Worm (Caenorhabditis elegans) whole organism, late embryonic: ENCODE measurements around the gene K09C6.3.

Experiments
- C38D4.7 ChIP-seq: fragments of 200-800 bp; sonication (Bioruptor generic); optimal IDR thresholded peaks from 2 replicates; lab custom pipeline; 2018; ENCODE audit warnings: mild to moderate bottlenecking, missing genetic modification characterization, moderate library complexity, missing compliant biosample characterization
- F13H6.1 ChIP-seq: sonication (generic microtip); optimal IDR thresholded peaks from 2 replicates; lab custom pipeline; 2016; ENCODE audit warnings: missing genetic modification characterization, missing compliant biosample characterization
- T23F11.4 ChIP-seq: fragments of 200-800 bp; sonication (Bioruptor generic); optimal IDR thresholded peaks from 2 replicates; lab custom pipeline; 2018; ENCODE audit warnings: mild to moderate bottlenecking, missing genetic modification characterization, missing compliant biosample characterization
- ama-1 ChIP-seq: fragments of 150-350 bp; optimal IDR thresholded peaks from 2 replicates; lab custom pipeline; 2014
- ceh-18 ChIP-seq: sonication (generic microtip); optimal IDR thresholded peaks from 2 replicates; lab custom pipeline; 2016; ENCODE audit warnings: missing genetic modification characterization, missing compliant biosample characterization
- ceh-19 ChIP-seq: fragments of 200-800 bp; sonication (Bioruptor generic); optimal IDR thresholded peaks from 2 replicates; lab custom pipeline; 2018; ENCODE audit warnings: mild to moderate bottlenecking, missing genetic modification characterization, missing compliant biosample characterization
- ceh-2 ChIP-seq: sonication (generic microtip); optimal IDR thresholded peaks from 2 replicates; lab custom pipeline; 2016; ENCODE audit warnings: missing genotype, missing genetic modification characterization, missing compliant biosample characterization
- ceh-22 ChIP-seq: sonication (generic microtip); optimal IDR thresholded peaks from 2 replicates; lab custom pipeline; 2017; ENCODE audit warnings: missing biosample characterization, missing genetic modification characterization
- ceh-24 ChIP-seq: sonication (generic microtip); optimal IDR thresholded peaks from 2 replicates; lab custom pipeline; 2016; ENCODE audit warnings: mild to moderate bottlenecking, missing genetic modification characterization, missing compliant biosample characterization
- ceh-31 ChIP-seq: sonication (generic microtip); optimal IDR thresholded peaks from 2 replicates; lab custom pipeline; 2016; ENCODE audit warnings: missing genetic modification characterization, missing compliant biosample characterization
- ceh-34 ChIP-seq: sonication (generic microtip); optimal IDR thresholded peaks from 2 replicates; lab custom pipeline; 2016; ENCODE audit warnings: mild to moderate bottlenecking, missing genetic modification characterization, missing compliant biosample characterization
- ceh-45 ChIP-seq: fragments of 200-800 bp; sonication (Bioruptor generic); IDR thresholded peaks from 2 replicates; pipeline ENCODE4 v1.3.6; 2022; ENCODE audit warnings: missing genetic modification reagents, missing genetic modification characterization, missing compliant biosample characterization
- ceh-48 ChIP-seq: sonication (generic microtip); optimal IDR thresholded peaks from 2 replicates; lab custom pipeline; 2016; ENCODE audit warnings: missing genetic modification characterization, inconsistent platforms, missing compliant biosample characterization
- elt-2 ChIP-seq: sonication (generic microtip); optimal IDR thresholded peaks from 2 replicates; lab custom pipeline; 2016; ENCODE audit warnings: missing genetic modification reagents, missing genetic modification characterization, missing compliant biosample characterization
- elt-4 ChIP-seq: sonication (generic microtip); optimal IDR thresholded peaks from 2 replicates; lab custom pipeline; 2016; ENCODE audit warnings: missing genetic modification characterization, missing compliant biosample characterization
- eyg-1 ChIP-seq: sonication (generic microtip); optimal IDR thresholded peaks from 2 replicates; lab custom pipeline; 2016; ENCODE audit warnings: missing genotype, missing genetic modification characterization, missing compliant biosample characterization
- fax-1 ChIP-seq: sonication (generic microtip); optimal IDR thresholded peaks from 2 replicates; lab custom pipeline; 2016; ENCODE audit warnings: missing genotype, missing genetic modification characterization, missing compliant biosample characterization
- fkh-10 ChIP-seq: fragments of 150-350 bp; optimal IDR thresholded peaks from 2 replicates; lab custom pipeline; 2014; ENCODE audit warnings: missing biosample characterization, missing genetic modification reagents, missing genetic modification characterization
- fkh-6 ChIP-seq: sonication (generic microtip); optimal IDR thresholded peaks from 2 replicates; lab custom pipeline; 2016; ENCODE audit warnings: missing genetic modification characterization, missing compliant biosample characterization
- gmeb-2 ChIP-seq: sonication (generic microtip); optimal IDR thresholded peaks from 2 replicates; lab custom pipeline; 2016; ENCODE audit warnings: missing genetic modification characterization, inconsistent platforms, missing compliant biosample characterization
- hlh-13 ChIP-seq: fragments of 200-800 bp; sonication (Bioruptor generic); optimal IDR thresholded peaks from 2 replicates; lab custom pipeline; 2018; ENCODE audit warnings: mild to moderate bottlenecking, missing genetic modification characterization, missing compliant biosample characterization
- hlh-15 ChIP-seq: sonication (generic microtip); optimal IDR thresholded peaks from 2 replicates; lab custom pipeline; 2016; ENCODE audit warnings: missing genetic modification characterization, missing compliant biosample characterization
- hlh-30 ChIP-seq: sonication (generic microtip); optimal IDR thresholded peaks from 2 replicates; lab custom pipeline; 2017; ENCODE audit warnings: antibody characterized with exemption, missing genetic modification characterization, missing compliant biosample characterization; ENCODE audit not compliant: insufficient read depth
- hlh-6 ChIP-seq: sonication (generic microtip); optimal IDR thresholded peaks from 2 replicates; lab custom pipeline; 2016; ENCODE audit warnings: missing genotype, missing genetic modification characterization, missing compliant biosample characterization
- hlh-8 ChIP-seq: sonication (generic microtip); optimal IDR thresholded peaks from 2 replicates; lab custom pipeline; 2016; ENCODE audit warnings: missing genotype, missing genetic modification characterization, missing compliant biosample characterization
- lin-11 ChIP-seq: fragments of 200-800 bp; sonication (Bioruptor generic); optimal IDR thresholded peaks from 2 replicates; lab custom pipeline; 2018; ENCODE audit warnings: mild to moderate bottlenecking, missing genetic modification characterization, missing compliant biosample characterization
- mec-3 ChIP-seq: sonication (generic microtip); optimal IDR thresholded peaks from 2 replicates; lab custom pipeline; 2016; ENCODE audit warnings: borderline replicate concordance, missing genetic modification characterization, missing compliant biosample characterization
- nfya-1 ChIP-seq: sonication (generic microtip); optimal IDR thresholded peaks from 2 replicates; lab custom pipeline; 2017; ENCODE audit warnings: missing genetic modification characterization, mild to moderate bottlenecking, missing compliant biosample characterization, antibody characterized with exemption, moderate library complexity
- nhr-11 ChIP-seq: fragments of 150-350 bp; optimal IDR thresholded peaks from 2 replicates; lab custom pipeline; 2014; ENCODE audit warnings: missing biosample characterization, missing genetic modification characterization
- nhr-232 ChIP-seq: sonication (generic microtip); optimal IDR thresholded peaks from 2 replicates; lab custom pipeline; 2016; ENCODE audit warnings: missing genetic modification characterization, missing compliant biosample characterization
- odd-2 ChIP-seq: sonication (generic microtip); optimal IDR thresholded peaks from 2 replicates; lab custom pipeline; 2017; ENCODE audit warnings: antibody characterized with exemption, mild to moderate bottlenecking, missing genetic modification characterization, missing compliant biosample characterization
- pag-3 ChIP-seq: sonication (generic microtip); optimal IDR thresholded peaks from 2 replicates; lab custom pipeline; 2016; ENCODE audit warnings: missing compliant biosample characterization, missing genetic modification characterization, borderline replicate concordance
- pax-1 ChIP-seq: fragments of 150-350 bp; optimal IDR thresholded peaks from 2 replicates; lab custom pipeline; 2014; ENCODE audit warnings: missing biosample characterization, missing genetic modification characterization
- pha-4 ChIP-seq: fragments of 150-350 bp; optimal IDR thresholded peaks from 2 replicates; lab custom pipeline; 2018; ENCODE audit warnings: missing biosample characterization, missing genetic modification reagents, missing genetic modification characterization
- pqm-1 ChIP-seq: sonication (generic microtip); optimal IDR thresholded peaks from 2 replicates; lab custom pipeline; 2016; ENCODE audit warnings: missing genetic modification characterization, missing compliant biosample characterization
- ref-2 ChIP-seq: sonication (generic microtip); optimal IDR thresholded peaks from 2 replicates; lab custom pipeline; 2016; ENCODE audit warnings: missing genetic modification characterization, missing compliant biosample characterization
- sdc-2 ChIP-seq: sonication (generic microtip); optimal IDR thresholded peaks from 2 replicates; lab custom pipeline; 2016; ENCODE audit warnings: missing genotype, missing genetic modification characterization, missing compliant biosample characterization
- syd-9 ChIP-seq: sonication (generic microtip); optimal IDR thresholded peaks from 2 replicates; lab custom pipeline; 2016; ENCODE audit warnings: mild to moderate bottlenecking, missing genetic modification characterization, moderate library complexity, missing compliant biosample characterization
- ttx-3 ChIP-seq: sonication (generic microtip); optimal IDR thresholded peaks from 2 replicates; lab custom pipeline; 2016; ENCODE audit warnings: missing genetic modification reagents, missing genetic modification characterization, missing compliant biosample characterization
- unc-42 ChIP-seq: sonication (generic microtip); optimal IDR thresholded peaks from 2 replicates; lab custom pipeline; 2016; ENCODE audit warnings: missing genotype, missing genetic modification characterization, missing compliant biosample characterization
- unc-86 ChIP-seq: sonication (generic microtip); optimal IDR thresholded peaks from 2 replicates; lab custom pipeline; 2016; ENCODE audit warnings: missing genetic modification characterization, missing compliant biosample characterization
- zip-5 ChIP-seq: sonication (generic microtip); optimal IDR thresholded peaks from 2 replicates; lab custom pipeline; 2016; ENCODE audit warnings: missing genetic modification characterization, missing compliant biosample characterization
- ztf-16 ChIP-seq: sonication (generic microtip); optimal IDR thresholded peaks from 2 replicates; lab custom pipeline; 2017; ENCODE audit warnings: missing genetic modification characterization, missing compliant biosample characterization

The K09C6.3 gene

DNA sequence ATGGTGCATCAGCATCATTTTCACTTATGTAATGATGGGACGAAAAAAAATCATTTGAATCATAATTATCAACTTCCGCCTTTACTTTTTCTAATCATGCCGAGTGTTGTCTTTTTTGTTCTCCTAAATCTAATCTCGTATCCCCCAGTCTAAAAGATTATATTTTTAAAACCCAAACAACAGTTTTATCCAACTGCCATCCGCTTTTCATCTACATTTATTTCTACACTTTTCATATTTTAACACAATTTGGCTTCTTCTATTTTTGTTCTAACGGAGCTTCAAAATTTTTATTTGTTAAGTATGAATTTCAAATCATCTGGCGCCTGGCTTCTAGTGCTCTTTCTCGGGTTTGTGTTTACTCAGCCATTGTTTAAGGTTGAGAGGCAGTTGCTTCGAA lies at the start of gene K09C6.3:
Gene K09C6.3, plus strand, starts transcription at position 301 of the 400 bp plus-strand sequence.
- TF ChIP-seq hlh-8 = no peak
- no peak for TF ChIP-seq eyg-1
- TF ChIP-seq lin-11 = no peak
- no peak for TF ChIP-seq ceh-18
- no peak for TF ChIP-seq elt-4 (tag; lab: Kevin White, UChicago)
- TF ChIP-seq gmeb-2 = no peak
- no peak for TF ChIP-seq ceh-34
- no peak for TF ChIP-seq ceh-24
- TF ChIP-seq zip-5 (tag; lab: Kevin White, UChicago) = no peak
- no peak for TF ChIP-seq odd-2 (tag; lab: Kevin White, UChicago)
- TF ChIP-seq pha-4 = no peak
- TF ChIP-seq nhr-11 (tag; lab: Kevin White, UChicago) = no peak
- no peak for TF ChIP-seq ceh-45 (GFP tag; lab: Robert Waterston, UW)
- no peak for TF ChIP-seq nfya-1
- no peak for TF ChIP-seq ceh-22 (tag; lab: Kevin White, UChicago)
- TF ChIP-seq ceh-2 = no peak
- TF ChIP-seq fkh-6 = no peak
- TF ChIP-seq, all 69 proteins: peak for 0

DNA sequence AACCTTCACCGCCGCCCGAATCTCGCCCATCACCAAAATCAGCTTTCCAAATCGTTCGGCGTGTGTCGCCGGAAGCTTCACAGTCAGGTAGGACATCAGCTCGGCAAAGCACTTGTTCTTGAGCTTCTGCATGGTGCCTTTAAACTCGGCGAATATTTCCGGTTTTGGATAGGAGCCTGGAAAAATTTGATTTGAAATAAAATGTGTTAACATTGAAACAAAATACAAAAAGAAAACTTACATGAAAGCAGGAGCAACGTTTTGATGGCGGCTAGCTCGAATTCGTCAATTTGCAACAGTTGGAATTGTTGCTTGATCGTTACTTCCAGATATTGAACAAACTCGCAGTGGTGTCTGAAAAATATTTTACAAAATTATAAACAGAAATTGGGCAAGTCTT lies 49.6 kb upstream of the K09C6.3 start:
- TF ChIP-seq ttx-3 (tag; lab: Kevin White, UChicago) (no peak), ceh-24 (no peak), ama-1 (lab: Kevin White, UChicago) (no peak), ref-2 (tag; lab: Kevin White, UChicago) (no peak), ceh-22 (tag; lab: Kevin White, UChicago) (no peak), hlh-13 (GFP tag; lab: Kevin White, UChicago) (no peak), elt-2 (tag; lab: Kevin White, UChicago) (no peak), ztf-16 (no peak), syd-9 (tag; lab: Kevin White, UChicago) (no peak), fax-1 (tag; lab: Kevin White, UChicago) (no peak), pqm-1 (tag; lab: Kevin White, UChicago) (no peak), ceh-34 (no peak)

DNA sequence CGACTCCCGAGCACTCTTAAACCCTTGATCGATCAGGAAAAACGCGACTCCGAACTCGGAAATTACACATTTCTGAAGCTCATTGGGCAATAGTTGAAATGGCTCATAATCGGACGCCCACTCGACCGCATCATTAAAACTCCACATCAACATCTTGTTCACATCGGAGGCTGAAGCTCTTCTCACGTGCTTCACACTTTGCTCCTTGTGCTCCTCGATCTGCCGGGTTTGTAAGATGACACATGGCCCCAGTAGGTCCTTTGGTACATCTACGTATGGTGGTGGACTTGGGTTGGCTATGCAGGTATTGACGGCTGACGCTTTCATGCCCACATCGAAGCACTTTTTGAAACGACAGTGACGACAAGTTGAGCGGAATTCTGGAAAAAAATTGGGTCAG lies 48.8 kb upstream of the K09C6.3 start:
- TF ChIP-seq ama-1 (lab: Kevin White, UChicago) (no peak), sdc-2 (tag; lab: Kevin White, UChicago) (no peak), T23F11.4 (no peak), eyg-1 (no peak), odd-2 (tag; lab: Kevin White, UChicago) (no peak), hlh-13 (GFP tag; lab: Kevin White, UChicago) (no peak), hlh-15 (tag; lab: Kevin White, UChicago) (no peak), zip-5 (tag; lab: Kevin White, UChicago) (no peak), elt-2 (tag; lab: Kevin White, UChicago) (no peak), ceh-24 (no peak)

DNA sequence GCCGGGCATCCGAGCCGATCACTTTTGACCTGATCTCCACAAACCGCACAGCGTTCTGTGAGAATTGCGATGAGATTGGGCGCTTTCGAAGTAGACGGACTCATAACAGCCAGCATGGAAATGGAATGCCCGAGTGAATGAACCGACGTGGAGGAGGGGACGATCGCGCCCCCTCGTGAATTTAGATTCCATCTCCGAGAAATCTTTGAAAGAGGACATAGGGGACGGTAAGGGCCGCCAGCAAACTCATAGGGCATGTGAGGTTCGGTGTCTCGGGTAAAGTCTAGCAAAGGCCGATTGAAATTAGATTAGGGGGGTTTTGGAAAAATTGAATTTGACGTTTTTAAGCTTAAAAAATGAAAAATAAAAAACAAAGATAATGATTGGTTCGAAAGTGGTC lies 47.8 kb upstream of the K09C6.3 start, which contains the start of gene nhr-270:
Gene nhr-270, minus strand, starts transcription at position 257 of the 400 bp plus-strand sequence.
- no peak for TF ChIP-seq mec-3 (tag; lab: Kevin White, UChicago)
- no peak for TF ChIP-seq pax-1 (tag; lab: Kevin White, UChicago)
- no peak for TF ChIP-seq pag-3 (tag; lab: Kevin White, UChicago)
- TF ChIP-seq hlh-30 (tag; lab: Kevin White, UChicago) = no peak
- no peak for TF ChIP-seq unc-42 (tag; lab: Kevin White, UChicago)
- no peak for TF ChIP-seq fkh-10
- TF ChIP-seq unc-86 (tag; lab: Kevin White, UChicago) = no peak
- no peak for TF ChIP-seq hlh-6
- TF ChIP-seq ttx-3 (tag; lab: Kevin White, UChicago) = no peak
- TF ChIP-seq pha-4 = no peak
- no peak for TF ChIP-seq C38D4.7 (GFP tag; lab: Kevin White, UChicago)
- no peak for TF ChIP-seq syd-9 (tag; lab: Kevin White, UChicago)
- no peak for TF ChIP-seq ceh-31 (tag; lab: Kevin White, UChicago)
- TF ChIP-seq F13H6.1 (tag; lab: Kevin White, UChicago) = no peak
- no peak for TF ChIP-seq sdc-2 (tag; lab: Kevin White, UChicago)
- TF ChIP-seq ama-1 (lab: Kevin White, UChicago) = no peak
- TF ChIP-seq ceh-19 (GFP tag; lab: Kevin White, UChicago) = no peak
- TF ChIP-seq nhr-232 (tag; lab: Kevin White, UChicago) = no peak
- no peak for TF ChIP-seq ceh-48 (tag; lab: Kevin White, UChicago)
